Fruit fly (Drosophila melanogaster) whole organism, wandering third instar larva: Measurements from ENCODE around the gene CG14803.
A peak's percentile ranks its signal among the peaks of the same experiment; 100 is the strongest.

Source experiments
- Abd-B ChIP-seq: fragments of >200 bp; optimal IDR thresholded peaks from 2 replicates; lab custom pipeline; 2017; ENCODE audit warnings: missing biosample characterization, missing genetic modification characterization
- CG32264 ChIP-seq: fragments of 200-800 bp; sonication (Bioruptor generic); optimal IDR thresholded peaks from 2 replicates; lab custom pipeline; 2016; ENCODE audit warnings: missing biosample characterization, missing genetic modification characterization
- CG9705 ChIP-seq: fragments of 200-800 bp; sonication (Bioruptor generic); optimal IDR thresholded peaks from 2 replicates; lab custom pipeline; 2018; ENCODE audit warnings: missing biosample characterization, mild to moderate bottlenecking, missing genetic modification characterization
- CrebA ChIP-seq: fragments of 200-800 bp; sonication (Bioruptor generic); optimal IDR thresholded peaks from 2 replicates; lab custom pipeline; 2016; ENCODE audit warnings: missing biosample characterization, mild to moderate bottlenecking, missing genetic modification characterization, borderline replicate concordance
- Dfd ChIP-seq: fragments of >200 bp; optimal IDR thresholded peaks from 2 replicates; lab custom pipeline; 2017; ENCODE audit warnings: missing biosample characterization, missing genetic modification characterization
- Dif ChIP-seq: fragments of 200-275, 200-300 bp; sonication (Bioruptor generic); optimal IDR thresholded peaks from 2 replicates; lab custom pipeline; 2018; ENCODE audit warnings: missing biosample characterization, missing genetic modification characterization; ENCODE audit not compliant: partially characterized antibody
- GATAd ChIP-seq: sonication (Bioruptor generic); optimal IDR thresholded peaks from 2 replicates; lab custom pipeline; 2016; ENCODE audit warnings: missing biosample characterization, missing genetic modification characterization
- HLH106 ChIP-seq: fragments of 200-800 bp; optimal IDR thresholded peaks from 3 replicates; lab custom pipeline; 2019; ENCODE audit warnings: missing biosample characterization, mild to moderate bottlenecking, missing genetic modification characterization, moderate library complexity
- Hnf4 ChIP-seq: fragments of 200-800 bp; sonication (Bioruptor generic); optimal IDR thresholded peaks from 2 replicates; lab custom pipeline; 2016; ENCODE audit warnings: missing biosample characterization, mild to moderate bottlenecking, missing genetic modification characterization
- Hr78 ChIP-seq: fragments of >200 bp; optimal IDR thresholded peaks from 2 replicates; lab custom pipeline; 2017; ENCODE audit warnings: missing biosample characterization, missing genetic modification characterization
- Hr83 ChIP-seq: fragments of 200-300 bp; sonication (Bioruptor generic); optimal IDR thresholded peaks from 2 replicates; lab custom pipeline; 2016; ENCODE audit warnings: missing biosample characterization, mild to moderate bottlenecking, missing genetic modification characterization, moderate library complexity; ENCODE audit not compliant: poor library complexity, severe bottlenecking
- Jra ChIP-seq: sonication (Bioruptor generic); optimal IDR thresholded peaks from 2 replicates; lab custom pipeline; 2016; ENCODE audit warnings: missing biosample characterization, missing genetic modification characterization
- Mio ChIP-seq: sonication (Bioruptor generic); optimal IDR thresholded peaks from 2 replicates; lab custom pipeline; 2016; ENCODE audit warnings: missing biosample characterization, missing genetic modification characterization
- Myc ChIP-seq: fragments of >200 bp; optimal IDR thresholded peaks from 2 replicates; lab custom pipeline; 2017
- N ChIP-seq: fragments of >200 bp; optimal IDR thresholded peaks from 2 replicates; lab custom pipeline; 2018; ENCODE audit warnings: missing biosample characterization, missing external identifiers, missing genetic modification characterization
- OdsH ChIP-seq: fragments of 200-800 bp; sonication (Bioruptor generic); optimal IDR thresholded peaks from 2 replicates; lab custom pipeline; 2016; ENCODE audit warnings: missing biosample characterization, mild to moderate bottlenecking, missing genetic modification characterization
- Rel ChIP-seq, 2 experiments: fragments of 200-800 bp; sonication (Bioruptor generic) in 1 of 2; optimal IDR thresholded peaks; 2 replicates in 1 of 2; 3 replicates in 1 of 2; lab custom pipeline; 2016 to 2019; ENCODE audit warnings: mild to moderate bottlenecking in 2 of 2, missing biosample characterization in 2 of 2, missing genetic modification characterization in 2 of 2, moderate library complexity in 1 of 2
- Sp1 ChIP-seq: fragments of 200-800 bp; sonication (Bioruptor generic); optimal IDR thresholded peaks from 3 replicates; lab custom pipeline; 2019; ENCODE audit warnings: missing biosample characterization, mild to moderate bottlenecking, missing genetic modification characterization, moderate library complexity
- Vsx2 ChIP-seq: fragments of 200-300, 225-300 bp; sonication (Bioruptor generic); optimal IDR thresholded peaks from 2 replicates; lab custom pipeline; 2018; ENCODE audit warnings: missing biosample characterization, missing genetic modification characterization; ENCODE audit not compliant: partially characterized antibody
- br ChIP-seq: fragments of 200-800 bp; sonication (Bioruptor generic); optimal IDR thresholded peaks from 2 replicates; lab custom pipeline; 2016; ENCODE audit warnings: missing biosample characterization, missing genetic modification characterization
- brk ChIP-seq: fragments of 200-800 bp; sonication (Bioruptor generic); optimal IDR thresholded peaks from 2 replicates; lab custom pipeline; 2016; ENCODE audit warnings: missing biosample characterization, mild to moderate bottlenecking, missing genetic modification characterization
- dl ChIP-seq, 2 experiments: fragments of 175-275, 200-275 bp in 1 of 2; fragments of 200-275 bp in 1 of 2; sonication (Bioruptor generic); optimal IDR thresholded peaks; lab custom pipeline; 2018; ENCODE audit warnings: mild to moderate bottlenecking in 2 of 2, missing biosample characterization in 2 of 2, missing genetic modification characterization in 2 of 2, moderate library complexity in 2 of 2; ENCODE audit not compliant: partially characterized antibody in 2 of 2, insufficient read depth in 1 of 2
- dmrt93B ChIP-seq: fragments of 200-800 bp; sonication (Bioruptor generic); optimal IDR thresholded peaks from 2 replicates; lab custom pipeline; 2018; ENCODE audit warnings: missing biosample characterization, mild to moderate bottlenecking, missing genetic modification characterization
- ey ChIP-seq: fragments of 200-800 bp; sonication (Bioruptor generic); optimal IDR thresholded peaks from 2 replicates; lab custom pipeline; 2016; ENCODE audit warnings: missing biosample characterization, missing genetic modification characterization
- foxo ChIP-seq, 2 experiments: fragments of 200-800 bp; sonication (Bioruptor generic); optimal IDR thresholded peaks; 2 replicates in 1 of 2; 3 replicates in 1 of 2; lab custom pipeline; 2016 to 2017; ENCODE audit warnings: missing biosample characterization in 2 of 2, missing genetic modification characterization in 2 of 2
- fru ChIP-seq: fragments of 200-800 bp; sonication (Bioruptor generic); optimal IDR thresholded peaks from 3 replicates; lab custom pipeline; 2016; ENCODE audit warnings: missing biosample characterization, mild to moderate bottlenecking, missing genetic modification characterization
- h ChIP-seq: fragments of 200-800 bp; sonication (Bioruptor generic); optimal IDR thresholded peaks from 3 replicates; lab custom pipeline; 2016; ENCODE audit warnings: missing biosample characterization, mild to moderate bottlenecking, missing genetic modification characterization
- jim ChIP-seq: fragments of 175-275, 200-325 bp; sonication (Bioruptor generic); optimal IDR thresholded peaks from 2 replicates; lab custom pipeline; 2016; ENCODE audit warnings: missing biosample characterization, mild to moderate bottlenecking, missing genetic modification characterization
- lola ChIP-seq: fragments of >200 bp; optimal IDR thresholded peaks from 2 replicates; lab custom pipeline; 2017; ENCODE audit warnings: missing biosample characterization, missing genetic modification characterization
- pan ChIP-seq: fragments of >200 bp; optimal IDR thresholded peaks from 2 replicates; lab custom pipeline; 2017
- psq ChIP-seq: fragments of 200-800 bp; sonication (Bioruptor generic); optimal IDR thresholded peaks from 3 replicates; lab custom pipeline; 2017; ENCODE audit warnings: missing biosample characterization, mild to moderate bottlenecking, missing genetic modification characterization, moderate library complexity
- rgr ChIP-seq: fragments of 200-800 bp; sonication (Bioruptor generic); optimal IDR thresholded peaks from 3 replicates; lab custom pipeline; 2016; ENCODE audit warnings: missing biosample characterization, mild to moderate bottlenecking, missing genetic modification characterization
- sage ChIP-seq: fragments of 200-800 bp; sonication (Bioruptor generic); optimal IDR thresholded peaks from 2 replicates; lab custom pipeline; 2016; ENCODE audit warnings: missing biosample characterization, mild to moderate bottlenecking, missing genetic modification characterization
- sv ChIP-seq: fragments of 200-800 bp; sonication (Bioruptor generic); optimal IDR thresholded peaks from 3 replicates; lab custom pipeline; 2016; ENCODE audit warnings: missing biosample characterization, missing genetic modification characterization
- tai ChIP-seq: sonication (Bioruptor generic); optimal IDR thresholded peaks from 2 replicates; lab custom pipeline; 2016; ENCODE audit warnings: missing biosample characterization, missing genetic modification characterization
- usp ChIP-seq: fragments of >200 bp; optimal IDR thresholded peaks from 2 replicates; lab custom pipeline; 2017; ENCODE audit warnings: missing biosample characterization, missing genetic modification characterization
- woc ChIP-seq: sonication (Bioruptor generic); optimal IDR thresholded peaks from 2 replicates; lab custom pipeline; 2016; ENCODE audit warnings: missing biosample characterization, mild to moderate bottlenecking, missing genetic modification characterization

CG14803 gene

dm6 chrX:1854873-1855272 lies 13.8 kb upstream of the CG14803 start:
- TF ChIP-seq Dfd (GFP tag; lab: Kevin White, UChicago) (no peak), Rel (GFP tag; optimal IDR thresholded peaks at IDR 0.05; lab: Kevin White, UChicago) (no peak), Rel (tag; optimal IDR thresholded peaks at IDR 0.05; lab: Kevin White, UChicago) (peak; percentile 60)

dm6 chrX:1856605-1857004 lies 12.1 kb upstream of the CG14803 start:
- no peak for TF ChIP-seq Jra (GFP tag; lab: Kevin White, UChicago)
- TF ChIP-seq tai, result no peak
- no peak for TF ChIP-seq Hr83 (GFP tag; lab: Kevin White, UChicago)
- TF ChIP-seq Hr78 (GFP tag; lab: Kevin White, UChicago), result no peak
- no peak for TF ChIP-seq h
- TF ChIP-seq CG9705 (GFP tag; lab: Kevin White, UChicago), result no peak
- no peak for TF ChIP-seq fru (GFP tag; lab: Kevin White, UChicago)
- no peak for TF ChIP-seq GATAd (GFP tag; lab: Kevin White, UChicago)
- no peak for TF ChIP-seq usp (GFP tag; lab: Kevin White, UChicago)

dm6 chrX:1858867-1859266 lies 9.8 kb upstream of the CG14803 start, which contains the start of gene Lamtor5:
TSS of gene Lamtor5 (minus strand) at chrX:1858971.
- peak; percentile 54 for TF ChIP-seq h
- no peak for TF ChIP-seq brk
- no peak for TF ChIP-seq OdsH (GFP tag; lab: Kevin White, UChicago)
- TF ChIP-seq psq (GFP tag; lab: Kevin White, UChicago), result peak; percentile 36
- TF ChIP-seq ey, result peak; percentile 35
- TF ChIP-seq sage (GFP tag; lab: Kevin White, UChicago), result no peak
- no peak for TF ChIP-seq sv
- peak; percentile 19 for TF ChIP-seq br
- TF ChIP-seq HLH106 (tag; lab: Kevin White, UChicago), result peak; percentile 57
- peak; percentile 58 for TF ChIP-seq Hnf4 (GFP tag; lab: Kevin White, UChicago)
- TF ChIP-seq rgr (GFP tag; lab: Kevin White, UChicago), result peak; percentile 39
- peak; percentile 34 for TF ChIP-seq Jra (GFP tag; lab: Kevin White, UChicago)
- TF ChIP-seq Sp1 (GFP tag; lab: Kevin White, UChicago), result peak; percentile 51
- TF ChIP-seq Vsx2 (GFP tag; lab: Kevin White, UChicago), result no peak
- TF ChIP-seq dl (GFP tag; optimal IDR thresholded peaks at IDR 0.05; lab: Kevin White, UChicago; ENCODE audit: insufficient read depth in 1 of 2, partially characterized antibody in 2 of 2), result no peak
- TF ChIP-seq fru (GFP tag; lab: Kevin White, UChicago), result peak; percentile 54
- peak in 1 of 2 experiments; percentile 50 for TF ChIP-seq foxo (GFP tag; optimal IDR thresholded peaks at IDR 0.05; lab: Kevin White, UChicago)
- peak; percentile 1 for TF ChIP-seq Hr83 (GFP tag; lab: Kevin White, UChicago)
- TF ChIP-seq Rel (GFP tag; optimal IDR thresholded peaks at IDR 0.05; lab: Kevin White, UChicago), result no peak
- TF ChIP-seq Rel (tag; optimal IDR thresholded peaks at IDR 0.05; lab: Kevin White, UChicago), result peak; percentile 43
- no peak for TF ChIP-seq tai
- TF ChIP-seq woc (GFP tag; lab: Kevin White, UChicago), result peak; percentile 68
- TF ChIP-seq CG9705 (GFP tag; lab: Kevin White, UChicago), result no peak

- TF ChIP-seq N (GFP tag; lab: Kevin White, UChicago) (no peak), tai (no peak), Hr83 (GFP tag; lab: Kevin White, UChicago) (peak; percentile 56), CG32264 (GFP tag; lab: Kevin White, UChicago) (peak; percentile 53), CrebA (GFP tag; lab: Kevin White, UChicago) (no peak), GATAd (GFP tag; lab: Kevin White, UChicago) (no peak), Myc (peak; percentile 40), usp (GFP tag; lab: Kevin White, UChicago) (no peak), Hnf4 (GFP tag; lab: Kevin White, UChicago) (no peak), Mio (GFP tag; lab: Kevin White, UChicago) (peak; percentile 39), pan (lab: Kevin White, UChicago) (no peak), h (peak; percentile 93), br (peak; percentile 89), ey (peak; percentile 91), fru (GFP tag; lab: Kevin White, UChicago) (no peak), Dfd (GFP tag; lab: Kevin White, UChicago) (no peak), dmrt93B (GFP tag; lab: Kevin White, UChicago) (no peak), psq (GFP tag; lab: Kevin White, UChicago) (peak; percentile 82), Jra (GFP tag; lab: Kevin White, UChicago) (no peak), Vsx2 (GFP tag; lab: Kevin White, UChicago) (no peak), Hr78 (GFP tag; lab: Kevin White, UChicago) (no peak), CG9705 (GFP tag; lab: Kevin White, UChicago) (peak; percentile 51), rgr (GFP tag; lab: Kevin White, UChicago) (peak; percentile 91), sage (GFP tag; lab: Kevin White, UChicago) (no peak), Rel (GFP tag; optimal IDR thresholded peaks at IDR 0.05; lab: Kevin White, UChicago) (no peak), Rel (tag; optimal IDR thresholded peaks at IDR 0.05; lab: Kevin White, UChicago) (peak; percentile 65), OdsH (GFP tag; lab: Kevin White, UChicago) (peak; percentile 87), woc (GFP tag; lab: Kevin White, UChicago) (peak; percentile 97), foxo (GFP tag; optimal IDR thresholded peaks at IDR 0.05; lab: Kevin White, UChicago) (peak; percentile 19 to 92), Sp1 (GFP tag; lab: Kevin White, UChicago) (peak; percentile 72), lola (GFP tag; lab: Kevin White, UChicago) (no peak), brk (no peak), HLH106 (tag; lab: Kevin White, UChicago) (peak; percentile 81), Dif (no peak), Abd-B (GFP tag; lab: Kevin White, UChicago) (no peak), sv (peak; percentile 79), jim (GFP tag; lab: Kevin White, UChicago) (no peak)
Measured at dm6 chrX:1861620-1862184, 7.0 kb upstream of the CG14803 start, which contains the start of gene deltaCOP. TSS of gene deltaCOP (minus strand) at chrX:1861790.
